Fruit fly (Drosophila melanogaster) whole organism, wandering third instar larva: Measurements from ENCODE around the gene GABPI.
A peak's percentile ranks its signal among the peaks of the same experiment; 100 is the strongest.

Source experiments
- CG32264 ChIP-seq: fragments of 200-800 bp; sonication (Bioruptor generic); optimal IDR thresholded peaks from 2 replicates; lab custom pipeline; 2016; ENCODE audit warnings: missing biosample characterization, missing genetic modification characterization
- CG9705 ChIP-seq: fragments of 200-800 bp; sonication (Bioruptor generic); optimal IDR thresholded peaks from 2 replicates; lab custom pipeline; 2018; ENCODE audit warnings: missing biosample characterization, mild to moderate bottlenecking, missing genetic modification characterization
- CrebA ChIP-seq: fragments of 200-800 bp; sonication (Bioruptor generic); optimal IDR thresholded peaks from 2 replicates; lab custom pipeline; 2016; ENCODE audit warnings: missing biosample characterization, mild to moderate bottlenecking, missing genetic modification characterization, borderline replicate concordance
- Dfd ChIP-seq: fragments of >200 bp; optimal IDR thresholded peaks from 2 replicates; lab custom pipeline; 2017; ENCODE audit warnings: missing biosample characterization, missing genetic modification characterization
- Dif ChIP-seq: fragments of 200-275, 200-300 bp; sonication (Bioruptor generic); optimal IDR thresholded peaks from 2 replicates; lab custom pipeline; 2018; ENCODE audit warnings: missing biosample characterization, missing genetic modification characterization; ENCODE audit not compliant: partially characterized antibody
- GATAd ChIP-seq: sonication (Bioruptor generic); optimal IDR thresholded peaks from 2 replicates; lab custom pipeline; 2016; ENCODE audit warnings: missing biosample characterization, missing genetic modification characterization
- HLH106 ChIP-seq: fragments of 200-800 bp; optimal IDR thresholded peaks from 3 replicates; lab custom pipeline; 2019; ENCODE audit warnings: missing biosample characterization, mild to moderate bottlenecking, missing genetic modification characterization, moderate library complexity
- Hnf4 ChIP-seq: fragments of 200-800 bp; sonication (Bioruptor generic); optimal IDR thresholded peaks from 2 replicates; lab custom pipeline; 2016; ENCODE audit warnings: missing biosample characterization, mild to moderate bottlenecking, missing genetic modification characterization
- Hr83 ChIP-seq: fragments of 200-300 bp; sonication (Bioruptor generic); optimal IDR thresholded peaks from 2 replicates; lab custom pipeline; 2016; ENCODE audit warnings: missing biosample characterization, mild to moderate bottlenecking, missing genetic modification characterization, moderate library complexity; ENCODE audit not compliant: poor library complexity, severe bottlenecking
- Jra ChIP-seq: sonication (Bioruptor generic); optimal IDR thresholded peaks from 2 replicates; lab custom pipeline; 2016; ENCODE audit warnings: missing biosample characterization, missing genetic modification characterization
- Mio ChIP-seq: sonication (Bioruptor generic); optimal IDR thresholded peaks from 2 replicates; lab custom pipeline; 2016; ENCODE audit warnings: missing biosample characterization, missing genetic modification characterization
- Myc ChIP-seq: fragments of >200 bp; optimal IDR thresholded peaks from 2 replicates; lab custom pipeline; 2017
- N ChIP-seq: fragments of >200 bp; optimal IDR thresholded peaks from 2 replicates; lab custom pipeline; 2018; ENCODE audit warnings: missing biosample characterization, missing external identifiers, missing genetic modification characterization
- OdsH ChIP-seq: fragments of 200-800 bp; sonication (Bioruptor generic); optimal IDR thresholded peaks from 2 replicates; lab custom pipeline; 2016; ENCODE audit warnings: missing biosample characterization, mild to moderate bottlenecking, missing genetic modification characterization
- Rel ChIP-seq, 2 experiments: fragments of 200-800 bp; sonication (Bioruptor generic) in 1 of 2; optimal IDR thresholded peaks; 2 replicates in 1 of 2; 3 replicates in 1 of 2; lab custom pipeline; 2016 to 2019; ENCODE audit warnings: mild to moderate bottlenecking in 2 of 2, missing biosample characterization in 2 of 2, missing genetic modification characterization in 2 of 2, moderate library complexity in 1 of 2
- Sp1 ChIP-seq: fragments of 200-800 bp; sonication (Bioruptor generic); optimal IDR thresholded peaks from 3 replicates; lab custom pipeline; 2019; ENCODE audit warnings: missing biosample characterization, mild to moderate bottlenecking, missing genetic modification characterization, moderate library complexity
- Vsx2 ChIP-seq: fragments of 200-300, 225-300 bp; sonication (Bioruptor generic); optimal IDR thresholded peaks from 2 replicates; lab custom pipeline; 2018; ENCODE audit warnings: missing biosample characterization, missing genetic modification characterization; ENCODE audit not compliant: partially characterized antibody
- br ChIP-seq: fragments of 200-800 bp; sonication (Bioruptor generic); optimal IDR thresholded peaks from 2 replicates; lab custom pipeline; 2016; ENCODE audit warnings: missing biosample characterization, missing genetic modification characterization
- brk ChIP-seq: fragments of 200-800 bp; sonication (Bioruptor generic); optimal IDR thresholded peaks from 2 replicates; lab custom pipeline; 2016; ENCODE audit warnings: missing biosample characterization, mild to moderate bottlenecking, missing genetic modification characterization
- dl ChIP-seq, 2 experiments: fragments of 175-275, 200-275 bp in 1 of 2; fragments of 200-275 bp in 1 of 2; sonication (Bioruptor generic); optimal IDR thresholded peaks; lab custom pipeline; 2018; ENCODE audit warnings: mild to moderate bottlenecking in 2 of 2, missing biosample characterization in 2 of 2, missing genetic modification characterization in 2 of 2, moderate library complexity in 2 of 2; ENCODE audit not compliant: partially characterized antibody in 2 of 2, insufficient read depth in 1 of 2
- dsf ChIP-seq: sonication (Bioruptor generic); optimal IDR thresholded peaks from 2 replicates; lab custom pipeline; 2016; ENCODE audit warnings: missing biosample characterization, missing genetic modification characterization, borderline replicate concordance
- ey ChIP-seq: fragments of 200-800 bp; sonication (Bioruptor generic); optimal IDR thresholded peaks from 2 replicates; lab custom pipeline; 2016; ENCODE audit warnings: missing biosample characterization, missing genetic modification characterization
- foxo ChIP-seq, 2 experiments: fragments of 200-800 bp; sonication (Bioruptor generic); optimal IDR thresholded peaks; 2 replicates in 1 of 2; 3 replicates in 1 of 2; lab custom pipeline; 2016 to 2017; ENCODE audit warnings: missing biosample characterization in 2 of 2, missing genetic modification characterization in 2 of 2
- fru ChIP-seq: fragments of 200-800 bp; sonication (Bioruptor generic); optimal IDR thresholded peaks from 3 replicates; lab custom pipeline; 2016; ENCODE audit warnings: missing biosample characterization, mild to moderate bottlenecking, missing genetic modification characterization
- h ChIP-seq: fragments of 200-800 bp; sonication (Bioruptor generic); optimal IDR thresholded peaks from 3 replicates; lab custom pipeline; 2016; ENCODE audit warnings: missing biosample characterization, mild to moderate bottlenecking, missing genetic modification characterization
- jim ChIP-seq: fragments of 175-275, 200-325 bp; sonication (Bioruptor generic); optimal IDR thresholded peaks from 2 replicates; lab custom pipeline; 2016; ENCODE audit warnings: missing biosample characterization, mild to moderate bottlenecking, missing genetic modification characterization
- lola ChIP-seq: fragments of >200 bp; optimal IDR thresholded peaks from 2 replicates; lab custom pipeline; 2017; ENCODE audit warnings: missing biosample characterization, missing genetic modification characterization
- pan ChIP-seq: fragments of >200 bp; optimal IDR thresholded peaks from 2 replicates; lab custom pipeline; 2017
- psq ChIP-seq: fragments of 200-800 bp; sonication (Bioruptor generic); optimal IDR thresholded peaks from 3 replicates; lab custom pipeline; 2017; ENCODE audit warnings: missing biosample characterization, mild to moderate bottlenecking, missing genetic modification characterization, moderate library complexity
- rgr ChIP-seq: fragments of 200-800 bp; sonication (Bioruptor generic); optimal IDR thresholded peaks from 3 replicates; lab custom pipeline; 2016; ENCODE audit warnings: missing biosample characterization, mild to moderate bottlenecking, missing genetic modification characterization
- sage ChIP-seq: fragments of 200-800 bp; sonication (Bioruptor generic); optimal IDR thresholded peaks from 2 replicates; lab custom pipeline; 2016; ENCODE audit warnings: missing biosample characterization, mild to moderate bottlenecking, missing genetic modification characterization
- sv ChIP-seq: fragments of 200-800 bp; sonication (Bioruptor generic); optimal IDR thresholded peaks from 3 replicates; lab custom pipeline; 2016; ENCODE audit warnings: missing biosample characterization, missing genetic modification characterization
- tai ChIP-seq: sonication (Bioruptor generic); optimal IDR thresholded peaks from 2 replicates; lab custom pipeline; 2016; ENCODE audit warnings: missing biosample characterization, missing genetic modification characterization
- usp ChIP-seq: fragments of >200 bp; optimal IDR thresholded peaks from 2 replicates; lab custom pipeline; 2017; ENCODE audit warnings: missing biosample characterization, missing genetic modification characterization
- woc ChIP-seq: sonication (Bioruptor generic); optimal IDR thresholded peaks from 2 replicates; lab custom pipeline; 2016; ENCODE audit warnings: missing biosample characterization, mild to moderate bottlenecking, missing genetic modification characterization

GABPI gene

DNA sequence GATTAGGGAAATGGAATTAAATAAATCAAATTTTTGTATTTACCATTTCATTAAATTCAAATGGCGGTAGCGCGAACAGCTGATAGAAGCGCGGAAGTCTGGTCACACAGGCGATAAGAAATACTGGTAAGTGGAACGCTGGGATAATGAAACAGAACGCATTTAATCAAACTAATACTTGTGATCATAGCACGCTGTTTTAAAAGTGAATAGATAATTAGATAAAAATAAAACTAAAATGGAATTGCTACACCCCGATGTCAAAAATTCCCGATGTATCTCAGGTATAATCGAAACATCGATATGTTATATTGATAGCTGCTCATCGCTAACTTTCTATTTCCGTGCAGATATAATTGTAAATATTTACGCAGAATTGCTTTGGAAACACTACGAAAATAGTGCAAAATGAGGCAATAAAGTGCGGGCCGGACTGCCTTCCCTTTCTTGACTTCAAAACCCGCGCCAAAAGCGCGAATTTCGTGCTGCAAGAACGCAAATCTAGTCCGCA lies 37.6 kb upstream of the GABPI start, which contains the start of the genes okr and CG3558:
Gene okr, minus strand, starts transcription at position 96 of the 511 bp plus-strand sequence.
Gene CG3558, plus strand, starts transcription at position 207 of the 511 bp plus-strand sequence.
- no peak for TF ChIP-seq Hnf4
- TF ChIP-seq Jra (GFP tag; lab: Kevin White, UChicago): no peak
- peak; percentile 16 for TF ChIP-seq Myc (lab: Kevin White, UChicago)
- TF ChIP-seq CG9705: peak; percentile 1
- peak; percentile 2 for TF ChIP-seq sv (GFP tag; lab: Kevin White, UChicago)
- TF ChIP-seq Rel (GFP tag; optimal IDR thresholded peaks at IDR 0.05; lab: Kevin White, UChicago): no peak
- TF ChIP-seq Rel (tag; optimal IDR thresholded peaks at IDR 0.05; lab: Kevin White, UChicago): peak; percentile 2
- TF ChIP-seq OdsH: no peak
- no peak for TF ChIP-seq Dif (GFP tag; lab: Kevin White, UChicago)
- TF ChIP-seq usp (GFP tag; lab: Kevin White, UChicago): no peak
- no peak for TF ChIP-seq dsf
- TF ChIP-seq rgr (GFP tag; lab: Kevin White, UChicago): no peak
- no peak for TF ChIP-seq N

- TF ChIP-seq CG9705 (no peak), OdsH (no peak), Hnf4 (no peak), h (GFP tag; lab: Kevin White, UChicago) (no peak), GATAd (GFP tag; lab: Kevin White, UChicago) (no peak), pan (lab: Kevin White, UChicago) (no peak), tai (GFP tag; lab: Kevin White, UChicago) (no peak), CrebA (GFP tag; lab: Kevin White, UChicago) (no peak), br (GFP tag; lab: Kevin White, UChicago) (no peak), Dif (GFP tag; lab: Kevin White, UChicago) (no peak), N (no peak)
Observed at dm6 chr2L:2993236-2993635, 37.1 kb upstream of the GABPI start.

dm6 chr2L:2993702-2994101 lies 36.6 kb upstream of the GABPI start:
- TF ChIP-seq Vsx2 (GFP tag; lab: Kevin White, UChicago) (no peak), GATAd (GFP tag; lab: Kevin White, UChicago) (no peak), jim (GFP tag; lab: Kevin White, UChicago) (no peak), tai (GFP tag; lab: Kevin White, UChicago) (no peak), fru (no peak), psq (GFP tag; lab: Kevin White, UChicago) (no peak), Mio (GFP tag; lab: Kevin White, UChicago) (no peak), Rel (GFP tag; optimal IDR thresholded peaks at IDR 0.05; lab: Kevin White, UChicago) (no peak), Rel (tag; optimal IDR thresholded peaks at IDR 0.05; lab: Kevin White, UChicago) (no peak), CrebA (GFP tag; lab: Kevin White, UChicago) (no peak), dl (GFP tag; optimal IDR thresholded peaks at IDR 0.05; lab: Kevin White, UChicago; ENCODE audit: insufficient read depth in 1 of 2, partially characterized antibody in 2 of 2) (no peak), lola (GFP tag; lab: Kevin White, UChicago) (no peak), Hr83 (GFP tag; lab: Kevin White, UChicago) (no peak), HLH106 (tag; lab: Kevin White, UChicago) (no peak), h (GFP tag; lab: Kevin White, UChicago) (no peak), foxo (GFP tag; optimal IDR thresholded peaks at IDR 0.05; lab: Kevin White, UChicago) (no peak), dsf (no peak), brk (GFP tag; lab: Kevin White, UChicago) (no peak), Jra (GFP tag; lab: Kevin White, UChicago) (no peak), Dif (GFP tag; lab: Kevin White, UChicago) (no peak), woc (no peak)
- TF ChIP-seq, all 38 proteins: peak for 0

DNA sequence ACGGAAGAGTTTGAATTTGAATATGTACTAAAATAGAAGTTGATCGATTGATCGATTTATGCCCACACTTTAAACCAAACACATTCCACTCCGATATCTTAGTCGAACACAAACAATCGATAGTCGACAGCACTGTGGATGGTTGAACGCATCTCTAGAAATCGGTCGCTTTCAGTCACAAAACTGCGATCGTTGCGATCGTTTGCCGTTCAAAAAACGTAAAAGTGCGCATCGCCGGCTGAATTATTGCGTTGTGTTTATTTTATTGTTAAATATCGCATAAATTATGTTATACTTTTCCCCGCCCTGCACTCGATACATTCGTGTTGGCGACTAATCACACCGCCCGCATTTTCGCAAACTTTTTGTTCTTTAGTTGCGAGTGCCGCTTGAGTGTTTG lies 31.2 kb upstream of the GABPI start, which contains the start of gene Ccdc85:
Gene Ccdc85, plus strand, starts transcription at position 174 of the 400 bp plus-strand sequence.
- TF ChIP-seq pan (lab: Kevin White, UChicago) (no peak), foxo (GFP tag; optimal IDR thresholded peaks at IDR 0.05; lab: Kevin White, UChicago) (peak in 1 of 2 experiments; percentile 50), Sp1 (GFP tag; lab: Kevin White, UChicago) (no peak), CG9705 (no peak), sage (GFP tag; lab: Kevin White, UChicago) (no peak), dsf (no peak), GATAd (GFP tag; lab: Kevin White, UChicago) (no peak), Jra (GFP tag; lab: Kevin White, UChicago) (peak; percentile 28), h (GFP tag; lab: Kevin White, UChicago) (peak; percentile 6), Rel (GFP tag; optimal IDR thresholded peaks at IDR 0.05; lab: Kevin White, UChicago) (no peak), Rel (tag; optimal IDR thresholded peaks at IDR 0.05; lab: Kevin White, UChicago) (peak; percentile 39), Dfd (GFP tag; lab: Kevin White, UChicago) (no peak), fru (no peak), HLH106 (tag; lab: Kevin White, UChicago) (no peak), ey (GFP tag; lab: Kevin White, UChicago) (no peak), sv (GFP tag; lab: Kevin White, UChicago) (no peak), CrebA (GFP tag; lab: Kevin White, UChicago) (no peak), CG32264 (GFP tag; lab: Kevin White, UChicago) (no peak), brk (GFP tag; lab: Kevin White, UChicago) (no peak), Vsx2 (GFP tag; lab: Kevin White, UChicago) (peak; percentile 60), jim (GFP tag; lab: Kevin White, UChicago) (no peak), usp (GFP tag; lab: Kevin White, UChicago) (no peak), Myc (lab: Kevin White, UChicago) (peak; percentile 40), Hnf4 (no peak), Mio (GFP tag; lab: Kevin White, UChicago) (no peak), dl (GFP tag; optimal IDR thresholded peaks at IDR 0.05; lab: Kevin White, UChicago; ENCODE audit: insufficient read depth in 1 of 2, partially characterized antibody in 2 of 2) (peak in 1 of 2 experiments; percentile 3), Dif (GFP tag; lab: Kevin White, UChicago) (peak; percentile 75)
